Worm (Caenorhabditis elegans): Measurements from ENCODE around the gene damt-1.

DNA sequence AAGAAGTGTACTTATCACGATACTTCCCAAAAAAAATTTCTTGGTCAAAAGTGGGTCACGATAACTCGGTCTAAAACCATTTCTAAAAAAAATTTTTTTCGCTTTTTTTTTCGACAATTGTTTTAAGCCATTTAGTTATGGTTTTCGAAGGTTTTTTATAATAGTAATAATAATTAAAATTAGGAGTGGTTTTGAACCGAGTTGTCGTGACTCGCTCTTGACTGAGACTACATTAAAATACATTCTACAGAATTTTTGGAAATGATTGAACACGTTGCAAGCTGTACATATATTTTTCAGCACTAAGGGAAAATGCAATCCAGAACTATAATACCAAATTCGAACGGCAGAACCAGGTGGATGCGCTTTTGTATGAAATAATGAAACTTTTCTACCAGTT is 34.2 kb downstream of the damt-1 start, which contains the start of gene F10C1.8:
- TF ChIP-seq ceh-9 (tag; optimal IDR thresholded peaks at IDR 0.05): no peak
- TF ChIP-seq ets-4 (tag; optimal IDR thresholded peaks at IDR 0.05): no peak
- TF ChIP-seq lin-11 (tag; optimal IDR thresholded peaks at IDR 0.05): no peak
- TF ChIP-seq ceh-31 (tag; optimal IDR thresholded peaks at IDR 0.05): no peak
- TF ChIP-seq hlh-8 (tag; optimal IDR thresholded peaks at IDR 0.05): no peak
- no peak for TF ChIP-seq npax-4 (tag; optimal IDR thresholded peaks at IDR 0.05)
- TF ChIP-seq hlh-13 (GFP tag; optimal IDR thresholded peaks at IDR 0.05): no peak
- no peak for TF ChIP-seq tbx-2 (tag; optimal IDR thresholded peaks at IDR 0.05)
- TF ChIP-seq ceh-18 (tag; optimal IDR thresholded peaks at IDR 0.05): no peak
- TF ChIP-seq K02D7.2 (tag; optimal IDR thresholded peaks at IDR 0.05): no peak
- TF ChIP-seq fax-1 (tag; optimal IDR thresholded peaks at IDR 0.05): no peak
- TF ChIP-seq ztf-16 (tag; optimal IDR thresholded peaks at IDR 0.05): no peak
- no peak for TF ChIP-seq unc-55 (GFP tag; optimal IDR thresholded peaks at IDR 0.05)
- no peak for TF ChIP-seq eyg-1 (tag; optimal IDR thresholded peaks at IDR 0.05)
